Worm (Caenorhabditis elegans) whole organism, L4/young adult: ENCODE data around the gene wdfy-2.

Source experiments
- W03F9.2 ChIP-seq: fragments of 150-350 bp; optimal IDR thresholded peaks from 2 replicates; lab custom pipeline; 2014; ENCODE audit warnings: missing biosample characterization, missing genetic modification characterization
- dao-5 ChIP-seq: sonication (generic microtip); optimal IDR thresholded peaks from 2 replicates; lab custom pipeline; 2016; ENCODE audit warnings: missing genotype, missing genetic modification characterization, moderate library complexity, missing compliant biosample characterization
- him-1 ChIP-seq: sonication (generic microtip); optimal IDR thresholded peaks from 2 replicates; lab custom pipeline; 2016; ENCODE audit warnings: missing genotype, missing genetic modification reagents, missing genetic modification characterization, missing compliant biosample characterization

- no peak for TF ChIP-seq W03F9.2 (tag; lab: Kevin White, UChicago)
- no peak for TF ChIP-seq him-1 (tag; lab: Kevin White, UChicago)
- TF ChIP-seq dao-5 (tag; lab: Kevin White, UChicago): no peak
Observed at ce11 chrII:9329474-9329873, 9.8 kb downstream of the wdfy-2 start, which contains the start of gene wbp-2.
